Worm (Caenorhabditis elegans): ENCODE measurements around the gene clec-126.

Gene clec-126

DNA sequence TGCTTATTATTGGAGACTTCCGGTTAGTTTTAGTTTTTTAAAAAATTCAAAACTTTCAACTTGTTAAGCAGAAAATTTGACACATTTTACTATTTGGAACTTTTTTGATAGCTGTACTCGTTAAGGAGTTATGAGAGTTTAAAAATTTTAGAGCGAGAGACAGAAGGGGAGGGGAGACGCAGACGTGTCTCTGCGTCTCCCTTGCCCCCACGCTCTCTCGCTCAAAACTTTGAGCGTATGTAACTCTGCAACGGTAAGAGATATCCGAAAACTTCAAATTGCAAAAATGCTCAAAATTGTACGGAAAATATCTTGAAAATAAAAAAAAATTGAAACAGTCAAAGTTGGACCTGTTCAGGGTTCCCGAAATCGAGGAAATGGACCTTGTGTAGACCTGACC lies 3.1 kb upstream of the clec-126 start:
- TF ChIP-seq drap-1 (GFP tag; optimal IDR thresholded peaks at IDR 0.05) (no peak), unc-62 (GFP tag; optimal IDR thresholded peaks at IDR 0.05) (no peak), nhr-2 (tag; optimal IDR thresholded peaks at IDR 0.05) (no peak), ceh-43 (GFP tag; optimal IDR thresholded peaks at IDR 0.05) (no peak), flh-1 (GFP tag; optimal IDR thresholded peaks at IDR 0.05) (no peak), ztf-11 (tag; optimal IDR thresholded peaks at IDR 0.05) (no peak), M03D4.4 (tag; optimal IDR thresholded peaks at IDR 0.05) (no peak), lin-32 (GFP tag; optimal IDR thresholded peaks at IDR 0.05) (no peak), sem-2 (GFP tag; optimal IDR thresholded peaks at IDR 0.05) (no peak), nhr-237 (tag; optimal IDR thresholded peaks at IDR 0.05) (no peak), pha-4 (tag; optimal IDR thresholded peaks at IDR 0.05) (no peak), hlh-1 (tag; optimal IDR thresholded peaks at IDR 0.05) (no peak), mls-2 (tag; optimal IDR thresholded peaks at IDR 0.05) (no peak), nhr-12 (tag; optimal IDR thresholded peaks at IDR 0.05) (no peak), tbx-8 (GFP tag; optimal IDR thresholded peaks at IDR 0.05) (no peak), bed-3 (GFP tag; optimal IDR thresholded peaks at IDR 0.05) (no peak)

DNA sequence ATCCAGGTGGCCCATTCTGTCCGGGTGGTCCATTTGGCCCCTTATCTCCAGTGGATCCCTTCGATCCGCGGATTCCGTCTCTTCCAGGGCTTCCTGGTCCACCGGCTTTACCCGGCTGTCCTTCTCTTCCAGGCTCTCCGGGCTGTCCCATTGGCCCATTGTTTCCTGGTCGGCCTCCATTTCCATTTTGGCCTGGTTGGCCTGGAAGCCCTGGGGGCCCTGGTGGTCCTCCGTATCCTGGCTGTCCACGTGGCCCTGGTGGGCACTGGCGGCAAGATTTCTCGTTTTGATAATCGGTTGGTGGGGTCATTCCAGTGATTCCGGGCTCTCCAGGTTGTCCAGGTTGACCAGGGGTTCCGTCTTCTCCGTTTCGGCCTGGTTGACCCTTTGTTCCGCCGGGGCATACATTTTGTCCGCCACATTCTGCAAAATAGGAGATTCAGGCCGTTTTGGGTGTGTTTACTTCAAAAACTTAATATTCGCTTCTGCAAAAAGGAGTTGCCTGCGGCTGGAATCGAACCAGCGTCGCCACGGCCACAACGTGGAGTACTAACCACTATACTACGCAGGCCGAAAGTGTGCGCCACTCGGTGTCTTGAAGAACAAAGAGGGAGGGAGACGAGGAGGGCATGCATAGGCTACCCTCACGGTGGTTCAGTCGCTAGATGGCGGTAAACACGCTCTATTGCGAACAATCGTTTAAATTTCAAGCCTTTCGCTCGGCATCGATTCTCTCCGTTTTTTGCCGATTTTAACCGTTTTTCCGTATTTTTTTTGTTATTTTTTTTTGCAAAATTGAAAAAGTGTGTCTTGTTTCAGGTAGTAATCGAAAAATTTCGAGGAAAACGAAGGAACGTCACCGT lies 1.9 kb downstream of the clec-126 start, which contains the start of gene W09G10.9:
Gene W09G10.9, plus strand, starts transcription at position 813 of the 863 bp plus-strand sequence.
- no peak for TF ChIP-seq unc-39 (tag; optimal IDR thresholded peaks at IDR 0.05)
- TF ChIP-seq ceh-43 (GFP tag; optimal IDR thresholded peaks at IDR 0.05): peak; percentile 79
- peak; percentile 28 for TF ChIP-seq lin-13 (tag; optimal IDR thresholded peaks at IDR 0.05)
- peak; percentile 48 for TF ChIP-seq flh-1 (GFP tag; optimal IDR thresholded peaks at IDR 0.05)
- peak; percentile 94 for TF ChIP-seq sptf-1 (tag; optimal IDR thresholded peaks at IDR 0.05)
- peak; percentile 34 for TF ChIP-seq lsy-2 (tag; optimal IDR thresholded peaks at IDR 0.05)
- TF ChIP-seq M03D4.4 (tag; optimal IDR thresholded peaks at IDR 0.05): peak; percentile 89
- TF ChIP-seq ceh-83 (GFP tag; optimal IDR thresholded peaks at IDR 0.05): peak; percentile 91
- no peak for TF ChIP-seq zip-8 (tag; optimal IDR thresholded peaks at IDR 0.05)
- peak; percentile 33 for TF ChIP-seq ztf-11 (tag; optimal IDR thresholded peaks at IDR 0.05)
- peak; percentile 70 for TF ChIP-seq bed-3 (GFP tag; optimal IDR thresholded peaks at IDR 0.05)
- no peak for TF ChIP-seq elt-3 (tag; optimal IDR thresholded peaks at IDR 0.05)
- peak; percentile 72 for TF ChIP-seq lin-32 (GFP tag; optimal IDR thresholded peaks at IDR 0.05)
- TF ChIP-seq ham-2 (GFP tag; optimal IDR thresholded peaks at IDR 0.05): peak; percentile 80
- TF ChIP-seq nhr-237 (tag; optimal IDR thresholded peaks at IDR 0.05): peak; percentile 41
- TF ChIP-seq ces-1 (GFP tag; optimal IDR thresholded peaks at IDR 0.05): peak; percentile 29
- TF ChIP-seq cnd-1 (tag; optimal IDR thresholded peaks at IDR 0.05): peak; percentile 85
- TF ChIP-seq blmp-1 (tag; optimal IDR thresholded peaks at IDR 0.05): no peak
- peak; percentile 1 for TF ChIP-seq nhr-28 (tag; optimal IDR thresholded peaks at IDR 0.05)
- TF ChIP-seq sem-2 (GFP tag; optimal IDR thresholded peaks at IDR 0.05): peak; percentile 70
- TF ChIP-seq unc-62 (GFP tag; optimal IDR thresholded peaks at IDR 0.05): no peak
- TF ChIP-seq drap-1 (GFP tag; optimal IDR thresholded peaks at IDR 0.05): peak; percentile 85
- TF ChIP-seq mls-2 (tag; optimal IDR thresholded peaks at IDR 0.05): peak; percentile 91
- TF ChIP-seq tbx-8 (GFP tag; optimal IDR thresholded peaks at IDR 0.05): peak; percentile 51
- peak; percentile 30 for TF ChIP-seq mep-1 (tag; optimal IDR thresholded peaks at IDR 0.05)
- peak; percentile 70 for TF ChIP-seq unc-120 (tag; optimal IDR thresholded peaks at IDR 0.05; ENCODE audit: poor library complexity, severe bottlenecking)
- TF ChIP-seq nhr-2 (tag; optimal IDR thresholded peaks at IDR 0.05): no peak
- TF ChIP-seq hlh-1 (tag; optimal IDR thresholded peaks at IDR 0.05): peak; percentile 50
- TF ChIP-seq mab-5 (tag; optimal IDR thresholded peaks at IDR 0.05): no peak

DNA sequence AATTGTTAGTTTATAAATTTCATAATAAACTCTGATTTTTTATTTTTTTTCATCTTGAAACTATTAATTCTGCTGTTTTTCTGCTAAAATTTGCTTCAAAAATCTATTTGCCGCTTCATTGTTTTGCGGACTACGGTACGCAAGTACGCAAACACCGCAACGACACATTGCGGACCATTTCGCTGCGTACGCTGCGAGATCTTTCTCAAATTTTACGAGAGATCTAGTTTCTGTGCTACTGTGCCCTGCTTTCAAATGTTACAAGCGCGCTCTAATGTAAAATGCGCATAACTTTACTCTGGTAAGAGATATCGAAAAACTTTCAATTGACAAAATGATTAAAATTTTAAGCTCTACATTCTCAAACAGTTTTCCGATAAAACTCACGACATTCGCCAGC lies 4.3 kb downstream of the clec-126 start:
- TF ChIP-seq mep-1 (tag; optimal IDR thresholded peaks at IDR 0.05): peak; percentile 70
- TF ChIP-seq lsy-2 (tag; optimal IDR thresholded peaks at IDR 0.05): peak; percentile 93
- TF ChIP-seq nhr-237 (tag; optimal IDR thresholded peaks at IDR 0.05): peak; percentile 64
- TF ChIP-seq ham-2 (GFP tag; optimal IDR thresholded peaks at IDR 0.05): peak; percentile 20
- TF ChIP-seq ces-1 (GFP tag; optimal IDR thresholded peaks at IDR 0.05): peak; percentile 21

DNA sequence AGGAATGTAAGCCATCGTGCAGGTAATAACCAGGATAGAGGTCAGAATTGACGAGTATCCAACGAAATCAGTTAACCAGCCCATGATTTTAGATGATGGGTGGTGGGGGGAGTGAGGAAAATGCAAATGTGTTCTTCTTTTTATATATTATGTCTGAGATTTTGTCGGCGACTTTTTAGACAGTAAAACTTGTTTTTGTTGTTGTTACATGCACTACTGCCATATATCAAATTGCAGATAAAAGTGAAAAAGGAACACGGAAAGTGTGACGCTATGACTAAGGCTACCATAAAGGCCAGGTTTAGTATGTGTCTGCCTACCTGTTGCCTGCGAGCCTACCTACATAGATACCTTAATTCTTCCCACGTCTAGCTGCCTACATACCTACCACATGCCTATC lies 4.8 kb downstream of the clec-126 start, which contains the start of gene col-72:
Gene col-72, minus strand, starts transcription at position 101 of the 400 bp plus-strand sequence.
- TF ChIP-seq lin-13 (tag; optimal IDR thresholded peaks at IDR 0.05) (no peak), blmp-1 (tag; optimal IDR thresholded peaks at IDR 0.05) (no peak), ceh-43 (GFP tag; optimal IDR thresholded peaks at IDR 0.05) (no peak), snpc-4 (tag; optimal IDR thresholded peaks at IDR 0.05) (no peak), tbx-8 (GFP tag; optimal IDR thresholded peaks at IDR 0.05) (no peak), hlh-1 (tag; optimal IDR thresholded peaks at IDR 0.05) (no peak), lin-32 (GFP tag; optimal IDR thresholded peaks at IDR 0.05) (no peak), ceh-83 (GFP tag; optimal IDR thresholded peaks at IDR 0.05) (no peak), nhr-28 (tag; optimal IDR thresholded peaks at IDR 0.05) (no peak), sem-2 (GFP tag; optimal IDR thresholded peaks at IDR 0.05) (no peak), lsy-2 (tag; optimal IDR thresholded peaks at IDR 0.05) (no peak), cnd-1 (tag; optimal IDR thresholded peaks at IDR 0.05) (no peak), elt-1 (tag; optimal IDR thresholded peaks at IDR 0.05; ENCODE audit: borderline replicate concordance, insufficient read depth) (no peak), nhr-12 (tag; optimal IDR thresholded peaks at IDR 0.05) (no peak), drap-1 (GFP tag; optimal IDR thresholded peaks at IDR 0.05) (no peak), unc-62 (GFP tag; optimal IDR thresholded peaks at IDR 0.05) (no peak)

All from whole organism, mixed stage, embryonic.